Worm (Caenorhabditis elegans) whole organism, midembryonic: ENCODE measurements around the gene Y57G11B.6.

Experiments used
- T22C8.4 ChIP-seq: fragments of 200-800 bp; sonication (Bioruptor generic); IDR thresholded peaks from 2 replicates; pipeline ENCODE4 v1.3.6; 2022; ENCODE audit warnings: missing genetic modification characterization, missing compliant biosample characterization
- cog-1 ChIP-seq: sonication (generic microtip); optimal IDR thresholded peaks from 2 replicates; lab custom pipeline; 2016; ENCODE audit warnings: missing genetic modification characterization, missing compliant biosample characterization
- flt-1 ChIP-seq: fragments of 200-800 bp; sonication (Bioruptor generic); IDR thresholded peaks from 2 replicates; pipeline ENCODE4 v1.3.6; 2022; ENCODE audit warnings: missing genetic modification characterization, missing compliant biosample characterization
- klf-2 ChIP-seq: fragments of 200-800 bp; sonication (Bioruptor generic); conservative IDR thresholded peaks from 2 replicates; pipeline ENCODE4 v1.3.6; 2022; ENCODE audit warnings: missing genetic modification reagents, missing genetic modification characterization, missing compliant biosample characterization
- med-1 ChIP-seq: sonication (generic microtip); optimal IDR thresholded peaks from 2 replicates; lab custom pipeline; 2017; ENCODE audit warnings: missing genetic modification characterization, mild to moderate bottlenecking, missing compliant biosample characterization, antibody characterized with exemption, missing genetic modification reagents; ENCODE audit not compliant: insufficient read depth
- ref-1 ChIP-seq: fragments of 200-800 bp; sonication (Bioruptor generic); conservative IDR thresholded peaks from 2 replicates; pipeline ENCODE4 v1.3.6; 2022; ENCODE audit warnings: missing genetic modification reagents, missing genetic modification characterization, missing compliant biosample characterization
- tab-1 ChIP-seq: fragments of 200-800 bp; sonication (Bioruptor generic); IDR thresholded peaks from 2 replicates; pipeline ENCODE4 v1.3.6; 2022; ENCODE audit warnings: missing genetic modification characterization, missing compliant biosample characterization
- ztf-23 ChIP-seq: fragments of 200-800 bp; sonication (Bioruptor generic); IDR thresholded peaks from 2 replicates; pipeline ENCODE4 v1.3.6; 2022; ENCODE audit warnings: missing genetic modification reagents, missing genetic modification characterization, missing compliant biosample characterization
- ztf-29 ChIP-seq: fragments of 200-800 bp; sonication (Bioruptor generic); IDR thresholded peaks from 2 replicates; pipeline ENCODE4 v1.3.6; 2022; ENCODE audit warnings: missing genetic modification reagents, missing genetic modification characterization, missing compliant biosample characterization

ce11 chrIV:14536911-14537310, 17.8 kb downstream of the Y57G11B.6 start, which contains the start of gene T27E7.5:
- TF ChIP-seq flt-1 (no peak), ztf-29 (GFP tag; lab: Robert Waterston, UW) (no peak), tab-1 (GFP tag; lab: Robert Waterston, UW) (no peak), T22C8.4 (GFP tag; lab: Robert Waterston, UW) (no peak), med-1 (GFP tag; lab: Kevin White, UChicago) (no peak), klf-2 (GFP tag; lab: Robert Waterston, UW) (no peak), ref-1 (no peak), ztf-23 (GFP tag; lab: Robert Waterston, UW) (no peak), cog-1 (no peak)
